Fruit fly (Drosophila melanogaster) whole organism, embryonic: ENCODE results near the gene Tsen34.

Experiments
- Asciz ChIP-seq: fragments of 200-800 bp; sonication (Bioruptor generic); optimal IDR thresholded peaks from 2 replicates; lab custom pipeline; 2017; ENCODE audit warnings: missing biosample characterization, mild to moderate bottlenecking, missing genetic modification characterization, missing genetic modification reagents
- Atf3 ChIP-seq: fragments of 200-800 bp; sonication (Bioruptor generic); optimal IDR thresholded peaks from 3 replicates; lab custom pipeline; 2016; ENCODE audit warnings: missing biosample characterization, missing genetic modification characterization
- BEAF-32 ChIP-seq: fragments of 200-800 bp; sonication (Bioruptor generic); optimal IDR thresholded peaks from 3 replicates; lab custom pipeline; 2017; ENCODE audit warnings: missing biosample characterization, missing genetic modification characterization, mild to moderate bottlenecking, moderate library complexity, missing genetic modification reagents
- CG10274 ChIP-seq: fragments of 200-800 bp; sonication (Bioruptor generic); optimal IDR thresholded peaks from 3 replicates; lab custom pipeline; 2017; ENCODE audit warnings: missing biosample characterization, mild to moderate bottlenecking, missing genetic modification characterization
- CG12071 ChIP-seq: fragments of 200-800 bp; sonication (Bioruptor generic); optimal IDR thresholded peaks from 3 replicates; lab custom pipeline; 2018; ENCODE audit warnings: missing biosample characterization, mild to moderate bottlenecking, missing genetic modification characterization
- CG12659 ChIP-seq: fragments of 200-800 bp; sonication (Bioruptor generic); optimal IDR thresholded peaks from 3 replicates; lab custom pipeline; 2017; ENCODE audit warnings: mild to moderate bottlenecking, missing biosample characterization, missing genetic modification reagents, missing genetic modification characterization
- CG14014 ChIP-seq: fragments of 200-800 bp; sonication (Bioruptor generic); IDR thresholded peaks from 2 replicates; pipeline ENCODE4 v1.3.6; 2022; ENCODE audit warnings: missing biosample characterization, missing genetic modification characterization
- CG1529 ChIP-seq: fragments of 200-800 bp; sonication (Bioruptor generic); optimal IDR thresholded peaks from 3 replicates; lab custom pipeline; 2018; ENCODE audit warnings: missing biosample characterization, missing genetic modification characterization
- CG16813 ChIP-seq: fragments of 200-800 bp; sonication (Bioruptor generic); IDR thresholded peaks from 3 replicates; pipeline ENCODE4 v1.3.6; 2022; ENCODE audit warnings: missing biosample characterization, missing genetic modification characterization; ENCODE audit not compliant: partially characterized antibody
- CG1832 ChIP-seq: fragments of 200-800 bp; sonication (Bioruptor generic); optimal IDR thresholded peaks from 2 replicates; lab custom pipeline; 2017; ENCODE audit warnings: missing biosample characterization, mild to moderate bottlenecking, missing genetic modification characterization, inconsistent platforms
- CG2199 ChIP-seq: fragments of 200-800 bp; sonication (Bioruptor generic); IDR thresholded peaks from 3 replicates; pipeline ENCODE4 v1.3.6; 2022; ENCODE audit warnings: missing biosample characterization, missing genetic modification characterization
- CG31441 ChIP-seq: fragments of 200-800 bp; sonication (Bioruptor generic); IDR thresholded peaks from 2 replicates; pipeline ENCODE4 v1.3.6; 2022; ENCODE audit warnings: missing biosample characterization, missing genetic modification characterization
- CG32767 ChIP-seq: fragments of 200-800 bp; sonication (Bioruptor generic); IDR thresholded peaks from 2 replicates; pipeline ENCODE4 v1.3.6; 2022; ENCODE audit warnings: missing biosample characterization, missing genetic modification characterization
- CG34422 ChIP-seq: fragments of 200-800 bp; sonication (Bioruptor generic); IDR thresholded peaks from 3 replicates; pipeline ENCODE4 v1.3.6; 2022; ENCODE audit warnings: missing biosample characterization, missing genetic modification characterization
- CG4328 ChIP-seq: fragments of 200-800 bp; sonication (Bioruptor generic); optimal IDR thresholded peaks from 3 replicates; lab custom pipeline; 2017; ENCODE audit warnings: missing biosample characterization, missing genetic modification reagents, missing genetic modification characterization
- CG43689 ChIP-seq: fragments of 200-800 bp; sonication (Bioruptor generic); IDR thresholded peaks from 2 replicates; pipeline ENCODE4 v1.3.6; 2022; ENCODE audit warnings: missing biosample characterization, missing genetic modification characterization
- CG4404 ChIP-seq: fragments of 200-800 bp; sonication (Bioruptor generic); IDR thresholded peaks from 2 replicates; pipeline ENCODE4 v1.3.6; 2022; ENCODE audit warnings: missing biosample characterization, missing genetic modification characterization
- CG4424 ChIP-seq: fragments of 200-800 bp; sonication (Bioruptor generic); optimal IDR thresholded peaks from 3 replicates; lab custom pipeline; 2016; ENCODE audit warnings: missing biosample characterization, missing genetic modification characterization
- CG6813 ChIP-seq: fragments of 200-800 bp; sonication (Bioruptor generic); optimal IDR thresholded peaks from 2 replicates; lab custom pipeline; 2017; ENCODE audit warnings: missing biosample characterization, missing genetic modification characterization, mild to moderate bottlenecking, moderate library complexity, missing genetic modification reagents
- CG7271 ChIP-seq: fragments of 200-800 bp; sonication (Bioruptor generic); optimal IDR thresholded peaks from 2 replicates; lab custom pipeline; 2018; ENCODE audit warnings: missing biosample characterization, mild to moderate bottlenecking, missing genetic modification characterization, moderate library complexity
- CG7372 ChIP-seq: fragments of 200-800 bp; sonication (Bioruptor generic); IDR thresholded peaks from 2 replicates; pipeline ENCODE4 v1.3.6; 2022; ENCODE audit warnings: missing biosample characterization, missing genetic modification characterization
- CG7963 ChIP-seq: fragments of 200-800 bp; sonication (Bioruptor generic); IDR thresholded peaks from 3 replicates; pipeline ENCODE4 v1.3.6; 2022; ENCODE audit warnings: missing biosample characterization, missing genetic modification characterization; ENCODE audit not compliant: partially characterized antibody
- CG8359 ChIP-seq: fragments of 200-800 bp; sonication (Bioruptor generic); optimal IDR thresholded peaks from 2 replicates; lab custom pipeline; 2017; ENCODE audit warnings: missing biosample characterization, mild to moderate bottlenecking, missing genetic modification characterization, borderline replicate concordance
- CG8944 ChIP-seq: fragments of 200-800 bp; sonication (Bioruptor generic); optimal IDR thresholded peaks from 3 replicates; lab custom pipeline; 2016; ENCODE audit warnings: missing biosample characterization, missing genetic modification characterization
- CG9817 ChIP-seq: fragments of 200-800 bp; sonication (Bioruptor generic); optimal IDR thresholded peaks from 2 replicates; lab custom pipeline; 2018; ENCODE audit warnings: missing biosample characterization, mild to moderate bottlenecking, missing genetic modification characterization, moderate library complexity
- Camta ChIP-seq: fragments of 200-800 bp; sonication (Bioruptor generic); optimal IDR thresholded peaks from 2 replicates; lab custom pipeline; 2016; ENCODE audit warnings: missing biosample characterization, missing genetic modification characterization
- Chrac-16 ChIP-seq: fragments of 200-800 bp; sonication (Bioruptor generic); optimal IDR thresholded peaks from 3 replicates; lab custom pipeline; 2016; ENCODE audit warnings: missing biosample characterization, missing genetic modification characterization
- Eip74EF ChIP-seq, 2 experiments: fragments of 200-800 bp in 1 of 2; fragments of >200 bp in 1 of 2; sonication (Bioruptor generic) in 1 of 2; optimal IDR thresholded peaks; 2 replicates each; lab custom pipeline; 2017 to 2019; ENCODE audit warnings: missing biosample characterization in 2 of 2, missing genetic modification characterization in 2 of 2, mild to moderate bottlenecking in 1 of 2, moderate library complexity in 1 of 2
- Gug ChIP-seq: fragments of 200-800 bp; sonication (Bioruptor generic); IDR thresholded peaks from 4 replicates; pipeline ENCODE4 v1.3.6; 2022; ENCODE audit warnings: missing biosample characterization, missing genetic modification characterization
- HmgD ChIP-seq: fragments of 200-800 bp; sonication (Bioruptor generic); optimal IDR thresholded peaks from 3 replicates; lab custom pipeline; 2016; ENCODE audit warnings: missing biosample characterization, missing genetic modification characterization
- Opbp ChIP-seq: fragments of 200-800 bp; sonication (Bioruptor generic); IDR thresholded peaks from 3 replicates; pipeline ENCODE4 v1.3.6; 2022; ENCODE audit warnings: missing biosample characterization, missing genetic modification characterization; ENCODE audit not compliant: partially characterized antibody
- Poxn ChIP-seq: fragments of 200-800 bp; sonication (Bioruptor generic); IDR thresholded peaks from 2 replicates; pipeline ENCODE4 v1.3.6; 2022; ENCODE audit warnings: missing biosample characterization, missing genetic modification characterization
- Tbp ChIP-seq: fragments of >200 bp; optimal IDR thresholded peaks from 2 replicates; lab custom pipeline; 2018; ENCODE audit warnings: missing biosample characterization, missing genetic modification characterization
- ac ChIP-seq: fragments of 200-800 bp; sonication (Bioruptor generic); optimal IDR thresholded peaks from 3 replicates; lab custom pipeline; 2017; ENCODE audit warnings: missing biosample characterization, mild to moderate bottlenecking, missing genetic modification characterization
- al ChIP-seq: fragments of 200-800 bp; sonication (Bioruptor generic); IDR thresholded peaks from 2 replicates; pipeline ENCODE4 v1.3.6; 2022; ENCODE audit warnings: missing biosample characterization, missing genetic modification characterization
- amos ChIP-seq: fragments of 200-800 bp; sonication (Bioruptor generic); IDR thresholded peaks from 2 replicates; pipeline ENCODE4 v1.3.6; 2022; ENCODE audit warnings: missing biosample characterization, missing genetic modification characterization; ENCODE audit not compliant: partially characterized antibody
- cad ChIP-seq: fragments of >200 bp; optimal IDR thresholded peaks from 2 replicates; lab custom pipeline; 2017; ENCODE audit warnings: missing biosample characterization, missing genetic modification characterization
- chm ChIP-seq: fragments of 200-800 bp; sonication (Bioruptor generic); IDR thresholded peaks from 2 replicates; pipeline ENCODE4 v1.3.6; 2022; ENCODE audit warnings: missing biosample characterization, missing genetic modification characterization
- dati ChIP-seq: fragments of 200-800 bp; sonication (Bioruptor generic); IDR thresholded peaks from 2 replicates; pipeline ENCODE4 v1.3.6; 2022; ENCODE audit warnings: missing biosample characterization, missing genetic modification characterization
- dm ChIP-seq: fragments of 200-800 bp; sonication (Bioruptor generic); optimal IDR thresholded peaks from 3 replicates; lab custom pipeline; 2016; ENCODE audit warnings: missing biosample characterization, missing genetic modification characterization
- dmrt99B ChIP-seq: fragments of 200-800 bp; sonication (Bioruptor generic); optimal IDR thresholded peaks from 2 replicates; lab custom pipeline; 2018; ENCODE audit warnings: missing biosample characterization, mild to moderate bottlenecking, missing genetic modification characterization, moderate library complexity
- eve ChIP-seq, 2 experiments: fragments of >200 bp; optimal IDR thresholded peaks; 2 replicates each; lab custom pipeline; 2017; ENCODE audit warnings: missing biosample characterization in 2 of 2, missing genetic modification characterization in 2 of 2
- fd64A ChIP-seq: fragments of 200-800 bp; sonication (Bioruptor generic); optimal IDR thresholded peaks from 3 replicates; lab custom pipeline; 2018; ENCODE audit warnings: missing biosample characterization, mild to moderate bottlenecking, missing genetic modification characterization
- pros ChIP-seq: fragments of 200-800 bp; sonication (Bioruptor generic); optimal IDR thresholded peaks from 3 replicates; lab custom pipeline; 2019; ENCODE audit warnings: missing biosample characterization, mild to moderate bottlenecking, missing genetic modification characterization, moderate library complexity
- ranshi ChIP-seq: fragments of 200-800 bp; sonication (Bioruptor generic); IDR thresholded peaks from 2 replicates; pipeline ENCODE4 v1.3.6; 2022; ENCODE audit warnings: missing biosample characterization, missing genetic modification characterization
- ro ChIP-seq: fragments of 200-800 bp; sonication (Bioruptor generic); IDR thresholded peaks from 2 replicates; pipeline ENCODE4 v1.3.6; 2022; ENCODE audit warnings: missing biosample characterization, missing genetic modification characterization
- run ChIP-seq: fragments of 200-800 bp; sonication (Bioruptor generic); optimal IDR thresholded peaks from 3 replicates; lab custom pipeline; 2018; ENCODE audit warnings: missing biosample characterization, mild to moderate bottlenecking, missing genetic modification characterization
- tap ChIP-seq: fragments of 200-800 bp; optimal IDR thresholded peaks from 3 replicates; lab custom pipeline; 2019; ENCODE audit warnings: missing biosample characterization, mild to moderate bottlenecking, missing genetic modification characterization, moderate library complexity
- tll ChIP-seq, 2 experiments: fragments of 200-800 bp in 1 of 2; fragments of >200 bp in 1 of 2; sonication (Bioruptor generic) in 1 of 2; optimal IDR thresholded peaks; 2 replicates each; lab custom pipeline; 2017 to 2019; ENCODE audit warnings: missing biosample characterization in 2 of 2, missing genetic modification characterization in 2 of 2, mild to moderate bottlenecking in 1 of 2, moderate library complexity in 1 of 2
- vfl ChIP-seq: fragments of 200-800 bp; sonication (Bioruptor generic); optimal IDR thresholded peaks from 2 replicates; lab custom pipeline; 2016; ENCODE audit warnings: missing biosample characterization, missing genetic modification characterization
- zen ChIP-seq: fragments of 200-800 bp; sonication (Bioruptor generic); optimal IDR thresholded peaks from 3 replicates; lab custom pipeline; 2018; ENCODE audit warnings: missing biosample characterization, mild to moderate bottlenecking, missing genetic modification characterization, moderate library complexity

The Tsen34 gene

dm6 chr3L:14789676-14790075 is 28.0 kb upstream of the Tsen34 start, which contains the start of gene Helz (continued):
- TF ChIP-seq Asciz (GFP tag; lab: Kevin White, UChicago) = no peak
- TF ChIP-seq tll (GFP tag; optimal IDR thresholded peaks at IDR 0.05; lab: Kevin White, UChicago) = no peak
- TF ChIP-seq cad (GFP tag; lab: Kevin White, UChicago) = no peak
- TF ChIP-seq Tbp (GFP tag; lab: Kevin White, UChicago) = no peak
- no peak for TF ChIP-seq ranshi
- no peak for TF ChIP-seq CG2199 (GFP tag; lab: Robert Waterston, UW)
- no peak for TF ChIP-seq CG8359
- TF ChIP-seq CG31441 = no peak
- no peak for TF ChIP-seq CG4328 (GFP tag; lab: Kevin White, UChicago)
- no peak for TF ChIP-seq CG34422 (GFP tag; lab: Robert Waterston, UW)
- no peak for TF ChIP-seq zen (tag; lab: Kevin White, UChicago)
- no peak for TF ChIP-seq CG12071 (GFP tag; lab: Kevin White, UChicago)
- no peak for TF ChIP-seq CG12659 (GFP tag; lab: Kevin White, UChicago)
- TF ChIP-seq CG7271 (tag; lab: Kevin White, UChicago) = no peak
- no peak; the same call in 2 of the 3 replicates for TF ChIP-seq CG7963
- no peak for TF ChIP-seq CG43689 (GFP tag; lab: Robert Waterston, UW)
- peak; percentile 58; the same call in 2 of the 3 replicates for TF ChIP-seq Opbp (GFP tag; lab: Robert Waterston, UW)
- TF ChIP-seq CG9817 (tag; lab: Kevin White, UChicago) = peak; percentile 20
- TF ChIP-seq CG6813 (GFP tag; lab: Kevin White, UChicago) = no peak
- no peak for TF ChIP-seq Gug (GFP tag; lab: Robert Waterston, UW)
- TF ChIP-seq Camta (GFP tag; lab: Kevin White, UChicago) = no peak
- TF ChIP-seq Poxn (GFP tag; lab: Robert Waterston, UW) = no peak
- TF ChIP-seq Atf3 (GFP tag; lab: Kevin White, UChicago) = no peak
- TF ChIP-seq dmrt99B (tag; lab: Kevin White, UChicago) = no peak
- no peak for TF ChIP-seq BEAF-32 (GFP tag; lab: Kevin White, UChicago)
- TF ChIP-seq chm (GFP tag; lab: Robert Waterston, UW) = 0 out of 2 replicates have a peak, but pooled peaks have one; percentile 14
- TF ChIP-seq vfl = peak; percentile 54
- no peak for TF ChIP-seq pros (GFP tag; lab: Kevin White, UChicago)
- no peak for TF ChIP-seq ro (GFP tag; lab: Robert Waterston, UW)
- no peak for TF ChIP-seq CG8944 (GFP tag; lab: Kevin White, UChicago)
- peak; percentile 13; the same call in 1 of the 2 replicates for TF ChIP-seq CG32767
- no peak for TF ChIP-seq CG7372 (GFP tag; lab: Robert Waterston, UW)
- no peak for TF ChIP-seq CG4424 (GFP tag; lab: Kevin White, UChicago)
- TF ChIP-seq CG1529 = no peak
- no peak for TF ChIP-seq CG16813 (GFP tag; lab: Robert Waterston, UW)
- no peak for TF ChIP-seq Eip74EF (GFP tag; optimal IDR thresholded peaks at IDR 0.05; lab: Kevin White, UChicago)
- no peak for TF ChIP-seq al (GFP tag; lab: Robert Waterston, UW)
- TF ChIP-seq ac (GFP tag; lab: Kevin White, UChicago) = no peak
- no peak for TF ChIP-seq fd64A (GFP tag; lab: Kevin White, UChicago)
- no peak for TF ChIP-seq Chrac-16
- TF ChIP-seq tap (tag; lab: Kevin White, UChicago) = no peak
- TF ChIP-seq dm (GFP tag; lab: Kevin White, UChicago) = no peak
- TF ChIP-seq run = no peak
- no peak for TF ChIP-seq HmgD (GFP tag; lab: Kevin White, UChicago)
- no peak for TF ChIP-seq CG1832 (GFP tag; lab: Kevin White, UChicago)
- TF ChIP-seq eve (GFP tag; optimal IDR thresholded peaks at IDR 0.05; lab: Kevin White, UChicago) = no peak
- no peak for TF ChIP-seq dati (GFP tag; lab: Robert Waterston, UW)
- TF ChIP-seq CG14014 (GFP tag; lab: Robert Waterston, UW) = peak; percentile 34; the same call in 1 of the 2 replicates
- peak; percentile 66 for TF ChIP-seq amos (GFP tag; lab: Robert Waterston, UW)
- no peak for TF ChIP-seq CG10274 (GFP tag; lab: Kevin White, UChicago)
- no peak for TF ChIP-seq CG4404 (GFP tag; lab: Robert Waterston, UW)
